Worm (Caenorhabditis elegans): Measurements from ENCODE around the gene metl-6.
A peak's percentile ranks its signal among the peaks of the same experiment; 100 is the strongest.

Gene metl-6

DNA sequence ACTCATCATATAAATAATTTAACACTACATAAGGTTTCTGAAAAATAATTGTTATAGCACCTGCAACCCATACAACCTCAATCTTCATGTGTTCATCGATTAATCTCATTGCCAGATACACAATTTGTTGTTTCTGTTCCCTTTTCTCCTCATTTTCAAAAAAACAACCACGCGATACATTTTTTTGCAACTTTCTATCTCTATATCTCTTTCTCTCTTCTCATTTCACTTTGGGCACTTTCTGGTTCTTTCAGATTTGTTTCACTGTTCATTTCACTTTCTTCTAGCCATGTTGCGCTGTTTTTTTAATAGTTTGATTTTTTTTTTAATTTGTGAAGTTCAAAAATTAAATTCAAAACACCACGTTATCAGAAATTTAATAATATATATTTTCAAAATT is 37.7 kb upstream of the metl-6 start:
- no peak for TF ChIP-seq blmp-1 (tag; optimal IDR thresholded peaks at IDR 0.05)
- TF ChIP-seq nhr-2 (tag; optimal IDR thresholded peaks at IDR 0.05) = no peak
- no peak for TF ChIP-seq elt-3 (tag; optimal IDR thresholded peaks at IDR 0.05)
- TF ChIP-seq pha-4 (tag; optimal IDR thresholded peaks at IDR 0.05) = no peak
- TF ChIP-seq M03D4.4 (tag; optimal IDR thresholded peaks at IDR 0.05) = no peak
- no peak for TF ChIP-seq nhr-12 (tag; optimal IDR thresholded peaks at IDR 0.05)
- no peak for TF ChIP-seq nhr-28 (tag; optimal IDR thresholded peaks at IDR 0.05)
- no peak for TF ChIP-seq ceh-83 (GFP tag; optimal IDR thresholded peaks at IDR 0.05)
- no peak for TF ChIP-seq tbx-8 (GFP tag; optimal IDR thresholded peaks at IDR 0.05)
- no peak for TF ChIP-seq bed-3 (GFP tag; optimal IDR thresholded peaks at IDR 0.05)
- no peak for TF ChIP-seq drap-1 (GFP tag; optimal IDR thresholded peaks at IDR 0.05)
- TF ChIP-seq mab-5 (tag; optimal IDR thresholded peaks at IDR 0.05) = no peak
- no peak for TF ChIP-seq hlh-1 (tag; optimal IDR thresholded peaks at IDR 0.05)
- TF ChIP-seq nhr-76 (tag; optimal IDR thresholded peaks at IDR 0.05) = no peak
- no peak for TF ChIP-seq unc-120 (tag; optimal IDR thresholded peaks at IDR 0.05; ENCODE audit: poor library complexity, severe bottlenecking)
- no peak for TF ChIP-seq snpc-4 (tag; optimal IDR thresholded peaks at IDR 0.05)
- TF ChIP-seq zip-8 (tag; optimal IDR thresholded peaks at IDR 0.05) = no peak
- no peak for TF ChIP-seq flh-1 (GFP tag; optimal IDR thresholded peaks at IDR 0.05)
- no peak for TF ChIP-seq ham-2 (GFP tag; optimal IDR thresholded peaks at IDR 0.05)

DNA sequence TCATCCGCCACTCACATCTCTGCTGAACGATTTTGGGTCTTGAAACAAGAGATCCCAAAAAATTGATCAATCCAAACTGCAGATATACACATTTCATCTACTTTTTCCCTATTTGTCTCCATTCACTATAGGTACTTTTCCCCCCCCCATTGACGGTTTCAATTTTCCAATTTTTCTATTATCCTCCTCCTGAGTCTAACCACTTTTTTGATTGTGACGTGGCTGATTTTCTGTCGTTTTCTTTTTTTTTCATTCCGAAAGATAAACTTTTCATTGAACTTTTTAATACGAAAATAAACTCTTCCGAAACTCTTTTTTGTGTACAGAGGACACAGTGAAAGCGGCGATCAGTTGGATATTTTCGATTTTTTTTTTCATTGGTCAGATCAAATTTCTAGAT is 36.3 kb upstream of the metl-6 start:
- TF ChIP-seq unc-120 (tag; optimal IDR thresholded peaks at IDR 0.05; ENCODE audit: poor library complexity, severe bottlenecking) = no peak
- no peak for TF ChIP-seq nhr-2 (tag; optimal IDR thresholded peaks at IDR 0.05)
- TF ChIP-seq nhr-12 (tag; optimal IDR thresholded peaks at IDR 0.05) = no peak
- TF ChIP-seq mls-2 (tag; optimal IDR thresholded peaks at IDR 0.05) = no peak
- no peak for TF ChIP-seq bed-3 (GFP tag; optimal IDR thresholded peaks at IDR 0.05)
- TF ChIP-seq pha-4 (tag; optimal IDR thresholded peaks at IDR 0.05) = no peak
- TF ChIP-seq ztf-11 (tag; optimal IDR thresholded peaks at IDR 0.05) = no peak
- TF ChIP-seq nhr-28 (tag; optimal IDR thresholded peaks at IDR 0.05) = no peak
- TF ChIP-seq nhr-237 (tag; optimal IDR thresholded peaks at IDR 0.05) = no peak
- no peak for TF ChIP-seq unc-39 (tag; optimal IDR thresholded peaks at IDR 0.05)
- TF ChIP-seq drap-1 (GFP tag; optimal IDR thresholded peaks at IDR 0.05) = no peak
- TF ChIP-seq flh-1 (GFP tag; optimal IDR thresholded peaks at IDR 0.05) = no peak
- TF ChIP-seq ceh-43 (GFP tag; optimal IDR thresholded peaks at IDR 0.05) = no peak
- no peak for TF ChIP-seq cnd-1 (tag; optimal IDR thresholded peaks at IDR 0.05)
- TF ChIP-seq nhr-76 (tag; optimal IDR thresholded peaks at IDR 0.05) = no peak
- no peak for TF ChIP-seq lsy-2 (tag; optimal IDR thresholded peaks at IDR 0.05)
- TF ChIP-seq ceh-83 (GFP tag; optimal IDR thresholded peaks at IDR 0.05) = no peak

DNA sequence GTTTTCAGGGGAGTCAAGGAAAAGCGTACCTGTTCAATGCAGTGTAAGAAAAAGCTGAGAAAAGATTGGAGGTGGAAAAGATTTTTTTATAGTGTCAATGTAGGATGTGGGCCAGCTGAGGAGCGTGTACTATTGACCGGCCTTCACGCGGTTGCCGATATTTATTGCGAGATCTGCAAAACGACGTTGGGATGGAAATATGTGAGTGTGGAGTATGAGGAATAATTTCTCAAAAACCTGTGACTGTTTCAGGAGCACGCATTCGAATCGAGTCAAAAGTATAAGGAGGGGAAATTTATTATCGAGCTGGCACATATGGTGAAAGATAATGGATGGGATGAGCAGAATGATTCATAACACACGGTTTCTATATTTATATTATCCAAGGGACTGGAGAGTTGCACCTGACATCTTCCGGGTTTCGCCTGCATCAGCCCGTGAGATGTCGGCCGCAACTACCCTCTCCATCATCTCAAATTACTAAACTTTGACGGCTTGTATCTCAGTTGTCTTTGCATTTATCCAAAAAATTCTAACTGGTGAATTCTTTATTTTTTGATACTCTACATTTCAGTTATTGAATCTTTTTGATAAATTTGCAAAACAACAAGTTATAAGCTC is 35.7 kb upstream of the metl-6 start:
- TF ChIP-seq unc-62 (GFP tag; optimal IDR thresholded peaks at IDR 0.05) = no peak
- no peak for TF ChIP-seq sem-2 (GFP tag; optimal IDR thresholded peaks at IDR 0.05)
- TF ChIP-seq M03D4.4 (tag; optimal IDR thresholded peaks at IDR 0.05) = no peak
- TF ChIP-seq unc-39 (tag; optimal IDR thresholded peaks at IDR 0.05) = no peak
- TF ChIP-seq zip-8 (tag; optimal IDR thresholded peaks at IDR 0.05) = no peak
- TF ChIP-seq mab-5 (tag; optimal IDR thresholded peaks at IDR 0.05) = no peak
- TF ChIP-seq elt-3 (tag; optimal IDR thresholded peaks at IDR 0.05) = no peak
- TF ChIP-seq blmp-1 (tag; optimal IDR thresholded peaks at IDR 0.05) = no peak
- no peak for TF ChIP-seq mep-1 (tag; optimal IDR thresholded peaks at IDR 0.05)
- TF ChIP-seq bed-3 (GFP tag; optimal IDR thresholded peaks at IDR 0.05) = no peak
- TF ChIP-seq lin-13 (tag; optimal IDR thresholded peaks at IDR 0.05) = no peak
- no peak for TF ChIP-seq sptf-1 (tag; optimal IDR thresholded peaks at IDR 0.05)
- TF ChIP-seq ces-1 (GFP tag; optimal IDR thresholded peaks at IDR 0.05) = no peak
- no peak for TF ChIP-seq nhr-12 (tag; optimal IDR thresholded peaks at IDR 0.05)
- TF ChIP-seq nhr-237 (tag; optimal IDR thresholded peaks at IDR 0.05) = no peak
- no peak for TF ChIP-seq cnd-1 (tag; optimal IDR thresholded peaks at IDR 0.05)
- TF ChIP-seq elt-1 (tag; optimal IDR thresholded peaks at IDR 0.05; ENCODE audit: borderline replicate concordance, insufficient read depth) = no peak

DNA sequence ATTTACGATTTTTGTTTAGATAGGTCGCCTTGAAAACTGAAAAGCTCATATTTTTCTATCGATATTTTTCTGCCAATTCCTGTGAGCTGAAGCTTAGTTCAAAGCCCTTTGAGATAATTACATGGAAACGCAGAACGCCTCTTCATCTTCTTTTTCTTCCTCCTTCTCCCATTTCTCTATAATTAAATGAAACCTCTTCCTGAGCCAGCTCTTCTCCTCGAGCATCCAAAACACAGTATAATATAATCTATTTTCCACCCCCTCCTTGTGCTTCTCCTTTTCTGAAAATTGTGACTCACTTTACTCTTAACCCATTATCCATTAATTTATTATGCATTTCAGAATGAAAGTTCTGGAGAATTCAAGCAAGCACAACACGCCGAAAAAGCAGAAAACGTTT is 34.8 kb upstream of the metl-6 start, which contains the start of gene F37A8.5:
F37A8.5 (plus strand) TSS at position 332 of the 400 bp plus-strand sequence.
- peak; percentile 77 for TF ChIP-seq ces-1 (GFP tag; optimal IDR thresholded peaks at IDR 0.05)
- no peak for TF ChIP-seq lsy-2 (tag; optimal IDR thresholded peaks at IDR 0.05)
- no peak for TF ChIP-seq hlh-1 (tag; optimal IDR thresholded peaks at IDR 0.05)
